Fruit fly (Drosophila melanogaster): Measurements from ENCODE around the gene CG31301.

- TF ChIP-seq psq (GFP tag; optimal IDR thresholded peaks at IDR 0.05), result no peak
- no peak for TF ChIP-seq Vsx2 (GFP tag; optimal IDR thresholded peaks at IDR 0.05; ENCODE audit: partially characterized antibody)
- TF ChIP-seq h (GFP tag; optimal IDR thresholded peaks at IDR 0.05), result no peak
- TF ChIP-seq lola (GFP tag; optimal IDR thresholded peaks at IDR 0.05), result no peak
- TF ChIP-seq pan (optimal IDR thresholded peaks at IDR 0.05), result no peak
- TF ChIP-seq CG9705 (GFP tag; optimal IDR thresholded peaks at IDR 0.05), result no peak
- no peak for TF ChIP-seq Dfd (GFP tag; optimal IDR thresholded peaks at IDR 0.05)
- no peak for TF ChIP-seq usp (GFP tag; optimal IDR thresholded peaks at IDR 0.05)
- no peak for TF ChIP-seq Dif (GFP tag; optimal IDR thresholded peaks at IDR 0.05; ENCODE audit: partially characterized antibody)
Observed at dm6 chr3R:15320747-15321085, 25.3 kb upstream of the CG31301 start, which contains the start of gene ear.

All from whole organism, wandering third instar larva.